Fruit fly (Drosophila melanogaster): ENCODE data around the gene CheA84a.

- TF ChIP-seq CG14711 (tag; optimal IDR thresholded peaks at IDR 0.05), result no peak
- TF ChIP-seq pad (GFP tag; optimal IDR thresholded peaks at IDR 0.05), result no peak
- TF ChIP-seq CG1620 (GFP tag; optimal IDR thresholded peaks at IDR 0.05), result no peak
- no peak for TF ChIP-seq bab1 (GFP tag; optimal IDR thresholded peaks at IDR 0.05)
- no peak for TF ChIP-seq ovo (GFP tag; optimal IDR thresholded peaks at IDR 0.05)
- no peak for TF ChIP-seq Crg-1 (GFP tag; optimal IDR thresholded peaks at IDR 0.05)
- no peak for TF ChIP-seq kay (GFP tag; ENCODE audit: borderline replicate concordance)
- TF ChIP-seq CG33017 (tag; optimal IDR thresholded peaks at IDR 0.05), result no peak
- no peak for TF ChIP-seq Clk (GFP tag; optimal IDR thresholded peaks at IDR 0.05)
- TF ChIP-seq tj (GFP tag; optimal IDR thresholded peaks at IDR 0.05), result no peak
- no peak for TF ChIP-seq CG7045 (GFP tag; optimal IDR thresholded peaks at IDR 0.05)
These were observed 17.0 kb downstream of the CheA84a start for dm6 chr3R:8187446-8188133.

All from whole organism, adult.